Fruit fly (Drosophila melanogaster): ENCODE results near the gene Cyp28d1.

Gene Cyp28d1

dm6 chr2L:5226891-5227554, 16.8 kb downstream of the Cyp28d1 start:
- peak; percentile 91 for TF ChIP-seq sr (GFP tag; IDR thresholded peaks at IDR 0.05)
- no peak for TF ChIP-seq sima (GFP tag; optimal IDR thresholded peaks at IDR 0.05)
- TF ChIP-seq klu (GFP tag; IDR thresholded peaks at IDR 0.05): no peak
- peak; percentile 68 for TF ChIP-seq vvl (GFP tag; IDR thresholded peaks at IDR 0.05)
- no peak for TF ChIP-seq CG12659 (GFP tag; optimal IDR thresholded peaks at IDR 0.05)
- no peak for TF ChIP-seq CG3726 (GFP tag; IDR thresholded peaks at IDR 0.05)
- TF ChIP-seq CG13296 (GFP tag; optimal IDR thresholded peaks at IDR 0.05): no peak
- TF ChIP-seq lilli (GFP tag; optimal IDR thresholded peaks at IDR 0.05): no peak
- no peak for TF ChIP-seq slou (GFP tag; optimal IDR thresholded peaks at IDR 0.05)
- 0 out of 2 replicates have a peak, but pooled peaks have one; percentile 3 for TF ChIP-seq Rfx (GFP tag; IDR thresholded peaks at IDR 0.05)
- peak; percentile 94 for TF ChIP-seq CG8359 (GFP tag; optimal IDR thresholded peaks at IDR 0.05; ENCODE audit: borderline replicate concordance)
- TF ChIP-seq abd-A (tag; optimal IDR thresholded peaks at IDR 0.05): peak; percentile 54
- peak; percentile 40 for TF ChIP-seq Med (GFP tag)
- TF ChIP-seq sd (tag; optimal IDR thresholded peaks at IDR 0.05): peak; percentile 6
- 0 out of 2 replicates have a peak, but pooled peaks have one; percentile 9 for TF ChIP-seq Awh (GFP tag; IDR thresholded peaks at IDR 0.05)
- peak; percentile 30 for TF ChIP-seq Vsx1 (GFP tag; optimal IDR thresholded peaks at IDR 0.05)
- no peak for TF ChIP-seq aop (GFP tag; IDR thresholded peaks at IDR 0.05)
- TF ChIP-seq CG13894 (tag; optimal IDR thresholded peaks at IDR 0.05): peak; percentile 91
- TF ChIP-seq Eip74EF (GFP tag; optimal IDR thresholded peaks at IDR 0.05): peak in 1 of 2 experiments; percentile 45
- TF ChIP-seq CG12769 (tag; optimal IDR thresholded peaks at IDR 0.05): peak; percentile 61

dm6 chr2L:5228581-5229077, 18.4 kb downstream of the Cyp28d1 start:
- peak; percentile 45 for TF ChIP-seq mirr (GFP tag; optimal IDR thresholded peaks at IDR 0.05)
- TF ChIP-seq oc (tag; optimal IDR thresholded peaks at IDR 0.05): no peak
- no peak for TF ChIP-seq nerfin-1 (tag; optimal IDR thresholded peaks at IDR 0.05)
- TF ChIP-seq yki (optimal IDR thresholded peaks at IDR 0.05): no peak
- TF ChIP-seq CG30020 (tag; optimal IDR thresholded peaks at IDR 0.05): no peak
- TF ChIP-seq CG11247 (GFP tag; IDR thresholded peaks at IDR 0.05): no peak
- peak; percentile 23 for TF ChIP-seq CG2678 (tag; optimal IDR thresholded peaks at IDR 0.05)
- peak; percentile 3 for TF ChIP-seq ATbp (GFP tag; optimal IDR thresholded peaks at IDR 0.05)
- no peak for TF ChIP-seq pros (GFP tag; optimal IDR thresholded peaks at IDR 0.05)
- no peak for TF ChIP-seq nerfin-2 (GFP tag; IDR thresholded peaks at IDR 0.05; ENCODE audit: partially characterized antibody)
- TF ChIP-seq BEAF-32 (GFP tag; optimal IDR thresholded peaks at IDR 0.05): no peak
- no peak for TF ChIP-seq zfh2 (GFP tag; optimal IDR thresholded peaks at IDR 0.05)
- TF ChIP-seq CG18262 (tag; optimal IDR thresholded peaks at IDR 0.05): no peak
- no peak for TF ChIP-seq CG12155 (GFP tag; optimal IDR thresholded peaks at IDR 0.05)
- no peak for TF ChIP-seq B-H2 (GFP tag; optimal IDR thresholded peaks at IDR 0.05)
- no peak for TF ChIP-seq CG12391 (tag; optimal IDR thresholded peaks at IDR 0.05)
- no peak for TF ChIP-seq zf30C (GFP tag; optimal IDR thresholded peaks at IDR 0.05)
- TF ChIP-seq Mrtf (GFP tag; IDR thresholded peaks at IDR 0.05): no peak
- no peak for TF ChIP-seq HmgD (GFP tag; optimal IDR thresholded peaks at IDR 0.05)
- no peak for TF ChIP-seq ssp (GFP tag; IDR thresholded peaks at IDR 0.05)
- TF ChIP-seq HLHmδ (GFP tag; optimal IDR thresholded peaks at IDR 0.05): no peak
- no peak for TF ChIP-seq gce (GFP tag; IDR thresholded peaks at IDR 0.05)
- peak; percentile 41 for TF ChIP-seq Med (GFP tag)
- TF ChIP-seq CG32767 (GFP tag; IDR thresholded peaks at IDR 0.05): no peak
- TF ChIP-seq CG6272 (GFP tag; IDR thresholded peaks at IDR 0.05): no peak
- no peak for TF ChIP-seq pan (optimal IDR thresholded peaks at IDR 0.05)
- peak in 1 of 2 experiments; percentile 11 for TF ChIP-seq pan (GFP tag; optimal IDR thresholded peaks at IDR 0.05 in 1 of 2, IDR thresholded peaks at IDR 0.05 in 1 of 2)
- no peak for TF ChIP-seq bbx (GFP tag; IDR thresholded peaks at IDR 0.05; ENCODE audit: partially characterized antibody)
- no peak for TF ChIP-seq CG4404 (GFP tag; IDR thresholded peaks at IDR 0.05)
- TF ChIP-seq sqz (GFP tag; optimal IDR thresholded peaks at IDR 0.05): peak; percentile 34
- TF ChIP-seq dm (GFP tag; optimal IDR thresholded peaks at IDR 0.05): no peak
- TF ChIP-seq CG3726 (GFP tag; IDR thresholded peaks at IDR 0.05): no peak

All from whole organism, embryonic.